Worm (Caenorhabditis elegans): ENCODE data around the gene F53F8.5.

The F53F8.5 gene

DNA sequence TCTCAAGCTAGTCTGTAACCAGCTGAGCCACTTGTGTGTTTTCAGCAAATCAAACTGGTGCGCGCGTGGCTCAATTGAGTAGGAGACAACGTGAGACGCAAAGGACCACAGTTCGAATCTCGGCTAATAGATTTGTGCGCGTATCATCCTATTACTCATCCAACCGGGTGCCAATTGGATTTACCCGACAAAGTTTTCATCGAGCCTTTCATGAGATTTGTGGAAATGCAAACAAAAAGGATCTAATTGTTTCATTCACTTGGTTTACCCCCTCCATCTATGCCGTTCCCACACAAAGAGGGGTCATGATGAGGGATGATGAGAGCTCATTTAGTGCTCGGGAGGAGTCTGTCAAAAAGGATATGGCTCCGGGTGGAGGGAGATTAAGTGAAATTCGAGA, 48.7 kb downstream of the F53F8.5 start:
- TF ChIP-seq mxl-3 (GFP tag; optimal IDR thresholded peaks at IDR 0.05) (no peak), zfp-2 (tag; optimal IDR thresholded peaks at IDR 0.05) (no peak), ceh-62 (tag; optimal IDR thresholded peaks at IDR 0.05) (no peak), zfp-3 (GFP tag; conservative IDR thresholded peaks at IDR 0.05) (no peak), ceh-28 (tag; optimal IDR thresholded peaks at IDR 0.05) (no peak)

DNA sequence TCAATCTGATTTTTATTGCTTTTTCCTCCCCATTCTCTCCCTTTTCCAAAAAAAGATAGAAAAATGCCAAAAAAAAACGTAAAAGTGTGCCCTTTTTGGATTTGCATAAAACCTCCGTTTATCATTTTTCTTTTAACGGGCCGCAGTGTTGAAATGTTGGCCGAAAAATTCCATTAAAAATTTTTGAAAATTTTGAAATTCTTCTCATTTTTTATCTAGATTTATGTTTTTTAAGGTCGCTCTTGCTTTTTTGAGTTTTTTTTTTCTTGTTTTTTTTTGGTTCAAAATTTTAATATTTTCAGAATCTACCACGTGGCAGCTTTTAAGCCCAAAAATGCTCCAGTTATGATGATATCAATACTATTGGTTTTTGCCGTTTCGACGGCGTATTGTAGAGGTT, 49.5 kb downstream of the F53F8.5 start, which contains the start of gene mnr-1:
TSS of gene mnr-1 (plus strand) at position 301 of the 400 bp plus-strand sequence.
- TF ChIP-seq aly-2 (tag; optimal IDR thresholded peaks at IDR 0.05) (no peak), dpl-1 (GFP tag; optimal IDR thresholded peaks at IDR 0.05) (no peak), R02D3.7 (tag; optimal IDR thresholded peaks at IDR 0.05) (no peak), ces-1 (GFP tag; optimal IDR thresholded peaks at IDR 0.05) (no peak), Y75B8A.6 (GFP tag; IDR thresholded peaks at IDR 0.05) (no peak), lin-29 (GFP tag; IDR thresholded peaks at IDR 0.05) (no peak), ZK337.2 (GFP tag; IDR thresholded peaks at IDR 0.05) (no peak), nhr-28 (tag; optimal IDR thresholded peaks at IDR 0.05) (no peak), D1046.2 (GFP tag; IDR thresholded peaks at IDR 0.05) (no peak), F26F4.8 (GFP tag; conservative IDR thresholded peaks at IDR 0.05) (no peak), mes-2 (tag; optimal IDR thresholded peaks at IDR 0.05; ENCODE audit: poor library complexity, severe bottlenecking) (no peak), dmd-9 (GFP tag; IDR thresholded peaks at IDR 0.05) (no peak), lin-15B (tag; optimal IDR thresholded peaks at IDR 0.05) (no peak), fos-1 (tag; optimal IDR thresholded peaks at IDR 0.05) (no peak)

DNA sequence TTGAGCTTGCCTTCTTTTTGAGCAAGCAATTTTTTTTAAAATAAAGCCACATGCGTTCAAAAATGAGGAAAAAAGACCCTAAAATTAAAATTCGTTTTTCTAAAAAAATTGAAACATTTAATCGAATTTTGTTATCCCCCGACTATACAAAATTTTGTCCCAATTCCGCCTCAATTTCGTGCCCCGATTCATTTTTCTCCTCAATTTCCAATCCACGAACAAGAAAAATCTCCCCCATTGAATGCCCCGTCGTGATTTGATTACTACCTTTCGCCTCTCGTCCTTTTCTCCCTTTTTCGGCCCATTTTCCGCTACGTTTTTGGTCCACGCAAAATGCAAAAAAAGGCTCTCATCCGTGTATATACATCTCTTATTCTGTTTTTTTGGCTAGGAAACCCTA, 51.9 kb downstream of the F53F8.5 start:
- TF ChIP-seq fkh-10 (GFP tag; optimal IDR thresholded peaks at IDR 0.05) = peak; percentile 14
- no peak for TF ChIP-seq lin-29 (GFP tag; IDR thresholded peaks at IDR 0.05)

Measured in whole organism, L4 larva.